Worm (Caenorhabditis elegans): ENCODE results near the gene cyp-29A2.

DNA sequence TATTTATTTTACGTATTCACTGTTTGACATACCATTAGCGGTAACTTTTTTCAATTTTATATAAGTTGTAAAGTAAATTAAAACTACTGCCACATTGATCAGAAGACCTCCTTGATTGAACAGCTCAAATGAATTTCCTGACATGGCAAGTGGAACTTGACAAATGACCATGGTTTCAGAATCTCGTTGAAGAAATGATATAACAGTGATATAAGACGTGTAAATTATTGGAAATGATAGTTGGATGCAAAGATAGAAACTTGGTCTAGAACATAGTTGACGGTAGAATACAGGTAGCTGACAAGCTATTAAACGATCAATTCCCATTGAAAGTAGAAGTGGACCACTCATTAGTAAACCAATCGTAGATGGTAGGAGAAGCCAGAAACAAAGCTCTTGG is 34.4 kb downstream of the cyp-29A2 start:
- TF ChIP-seq ztf-4 (tag; optimal IDR thresholded peaks at IDR 0.05) (no peak), unc-62 (GFP tag; optimal IDR thresholded peaks at IDR 0.05) (no peak), egl-27 (tag; optimal IDR thresholded peaks at IDR 0.05) (no peak), aly-2 (tag; optimal IDR thresholded peaks at IDR 0.05) (no peak), pqm-1 (tag; optimal IDR thresholded peaks at IDR 0.05) (no peak), nhr-28 (tag; optimal IDR thresholded peaks at IDR 0.05) (no peak), nhr-12 (tag; optimal IDR thresholded peaks at IDR 0.05) (no peak), skn-1 (tag; optimal IDR thresholded peaks at IDR 0.05) (no peak), nhr-77 (tag; optimal IDR thresholded peaks at IDR 0.05) (no peak), vab-15 (tag; optimal IDR thresholded peaks at IDR 0.05) (no peak), lin-14 (GFP tag; optimal IDR thresholded peaks at IDR 0.05) (no peak), ama-1 (optimal IDR thresholded peaks at IDR 0.05) (no peak), ces-1 (GFP tag; optimal IDR thresholded peaks at IDR 0.05) (no peak), sox-4 (tag; optimal IDR thresholded peaks at IDR 0.05) (no peak)
